Fruit fly (Drosophila melanogaster) whole organism, prepupa: ENCODE data around the gene CG1503.

Source experiments
- Blimp-1 ChIP-seq: fragments of 200-800 bp; sonication (Bioruptor generic); optimal IDR thresholded peaks from 3 replicates; lab custom pipeline; 2017; ENCODE audit warnings: missing biosample characterization, missing genetic modification characterization, mild to moderate bottlenecking, moderate library complexity, missing genetic modification reagents
- CG10631 ChIP-seq: fragments of 200-800 bp; sonication (Bioruptor generic); optimal IDR thresholded peaks from 2 replicates; lab custom pipeline; 2016; ENCODE audit warnings: missing biosample characterization, missing genetic modification characterization
- CG10669 ChIP-seq: fragments of 200-800 bp; sonication (Bioruptor generic); optimal IDR thresholded peaks from 3 replicates; lab custom pipeline; 2018; ENCODE audit warnings: missing biosample characterization, mild to moderate bottlenecking, missing genetic modification characterization, moderate library complexity
- CG11294 ChIP-seq: fragments of 200-800 bp; sonication (Bioruptor generic); IDR thresholded peaks from 2 replicates; pipeline ENCODE4 v1.3.6; 2022; ENCODE audit warnings: missing biosample characterization, missing genetic modification characterization
- CG11762 ChIP-seq: fragments of 200-800 bp; sonication (Bioruptor generic); optimal IDR thresholded peaks from 3 replicates; lab custom pipeline; 2016; ENCODE audit warnings: missing biosample characterization, missing genetic modification characterization; ENCODE audit not compliant: insufficient read depth
- CG15336 ChIP-seq: fragments of 200-800 bp; sonication (Bioruptor generic); IDR thresholded peaks from 2 replicates; pipeline ENCODE4 v1.3.6; 2022; ENCODE audit warnings: missing biosample characterization, missing genetic modification characterization
- CG1621 ChIP-seq: fragments of 200-800 bp; sonication (Bioruptor generic); optimal IDR thresholded peaks from 3 replicates; lab custom pipeline; 2018; ENCODE audit warnings: missing biosample characterization, mild to moderate bottlenecking, missing genetic modification characterization
- CG16779 ChIP-seq: fragments of 200-800 bp; sonication (Bioruptor generic); optimal IDR thresholded peaks from 3 replicates; lab custom pipeline; 2017; ENCODE audit warnings: missing biosample characterization, mild to moderate bottlenecking, missing genetic modification characterization
- CG32006 ChIP-seq: fragments of 200-800 bp; sonication (Bioruptor generic); optimal IDR thresholded peaks from 3 replicates; lab custom pipeline; 2017; ENCODE audit warnings: missing biosample characterization, mild to moderate bottlenecking, missing genetic modification characterization
- CG34406 ChIP-seq: fragments of 200-800 bp; sonication (Bioruptor generic); optimal IDR thresholded peaks from 3 replicates; lab custom pipeline; 2016; ENCODE audit warnings: missing biosample characterization, missing genetic modification characterization
- CG4318 ChIP-seq: fragments of 200-800 bp; sonication (Bioruptor generic); optimal IDR thresholded peaks from 3 replicates; lab custom pipeline; 2017; ENCODE audit warnings: missing biosample characterization, mild to moderate bottlenecking, missing genetic modification characterization
- CG6276 ChIP-seq: fragments of 200-800 bp; sonication (Bioruptor generic); optimal IDR thresholded peaks from 2 replicates; lab custom pipeline; 2017; ENCODE audit warnings: missing biosample characterization, mild to moderate bottlenecking, missing genetic modification characterization
- CG6792 ChIP-seq: fragments of 200-800 bp; sonication (Bioruptor generic); optimal IDR thresholded peaks from 3 replicates; lab custom pipeline; 2016; ENCODE audit warnings: missing biosample characterization, missing genetic modification characterization
- CG7368 ChIP-seq: fragments of 200-800 bp; sonication (Bioruptor generic); optimal IDR thresholded peaks from 3 replicates; lab custom pipeline; 2016; ENCODE audit warnings: missing biosample characterization, missing genetic modification characterization
- CG8319 ChIP-seq: fragments of 200-800 bp; sonication (Bioruptor generic); optimal IDR thresholded peaks from 3 replicates; lab custom pipeline; 2016; ENCODE audit warnings: missing biosample characterization, missing genetic modification characterization
- CG8632 ChIP-seq: fragments of 200-800 bp; sonication (Bioruptor generic); optimal IDR thresholded peaks from 3 replicates; lab custom pipeline; 2016; ENCODE audit warnings: missing biosample characterization, missing genetic modification characterization
- CG9139 ChIP-seq: fragments of 200-800 bp; sonication (Bioruptor generic); optimal IDR thresholded peaks from 3 replicates; lab custom pipeline; 2017; ENCODE audit warnings: missing biosample characterization, mild to moderate bottlenecking, missing genetic modification characterization
- Eip75B ChIP-seq: fragments of 200-800 bp; sonication (Bioruptor generic); optimal IDR thresholded peaks from 3 replicates; lab custom pipeline; 2016; ENCODE audit warnings: missing biosample characterization, missing genetic modification characterization
- Eip78C ChIP-seq: fragments of 200-800 bp; sonication (Bioruptor generic); peaks from one replicate; lab custom pipeline; 2016; ENCODE audit warnings: missing biosample characterization, missing genetic modification characterization
- Gug ChIP-seq: fragments of 200-800 bp; sonication (Bioruptor generic); IDR thresholded peaks from 2 replicates; pipeline ENCODE4 v1.3.6; 2022; ENCODE audit warnings: missing biosample characterization, missing genetic modification characterization
- Hr38 ChIP-seq: sonication (Bioruptor generic); optimal IDR thresholded peaks from 2 replicates; lab custom pipeline; 2016; ENCODE audit warnings: missing biosample characterization, missing genetic modification characterization
- Hr39 ChIP-seq: fragments of 200-800 bp; sonication (Bioruptor generic); optimal IDR thresholded peaks from 2 replicates; lab custom pipeline; 2016; ENCODE audit warnings: missing biosample characterization, missing genetic modification characterization
- Hr4 ChIP-seq: fragments of 200-800 bp; sonication (Bioruptor generic); optimal IDR thresholded peaks from 3 replicates; lab custom pipeline; 2016; ENCODE audit warnings: missing biosample characterization, missing genetic modification characterization
- Lpt ChIP-seq: fragments of 200-800 bp; sonication (Bioruptor generic); optimal IDR thresholded peaks from 3 replicates; lab custom pipeline; 2016; ENCODE audit warnings: missing biosample characterization, missing genetic modification characterization
- Met ChIP-seq: fragments of 200-800 bp; sonication (Bioruptor generic); optimal IDR thresholded peaks from 3 replicates; lab custom pipeline; 2016; ENCODE audit warnings: missing biosample characterization, missing genetic modification characterization
- Smox ChIP-seq: fragments of 200-800 bp; sonication (Bioruptor generic); optimal IDR thresholded peaks from 3 replicates; lab custom pipeline; 2016; ENCODE audit warnings: missing biosample characterization, missing genetic modification characterization
- Sox102F ChIP-seq: fragments of 200-800 bp; sonication (Bioruptor generic); optimal IDR thresholded peaks from 2 replicates; lab custom pipeline; 2016; ENCODE audit warnings: missing biosample characterization, mild to moderate bottlenecking, missing genetic modification characterization
- Sox14 ChIP-seq: fragments of 200-800 bp; sonication (Bioruptor generic); optimal IDR thresholded peaks from 3 replicates; lab custom pipeline; 2016; ENCODE audit warnings: missing biosample characterization, missing genetic modification characterization
- Sox15 ChIP-seq: fragments of 200-800 bp; sonication (Bioruptor generic); optimal IDR thresholded peaks from 3 replicates; lab custom pipeline; 2016; ENCODE audit warnings: missing biosample characterization, missing genetic modification characterization
- achi ChIP-seq: fragments of 200-800 bp; sonication (Bioruptor generic); optimal IDR thresholded peaks from 3 replicates; lab custom pipeline; 2016; ENCODE audit warnings: missing biosample characterization, missing genetic modification characterization
- acj6 ChIP-seq: fragments of 200-800 bp; sonication (Bioruptor generic); optimal IDR thresholded peaks from 3 replicates; lab custom pipeline; 2016; ENCODE audit warnings: missing biosample characterization, missing genetic modification characterization
- cyc ChIP-seq: fragments of 200-800 bp; sonication (Bioruptor generic); optimal IDR thresholded peaks from 3 replicates; lab custom pipeline; 2016; ENCODE audit warnings: missing biosample characterization, missing genetic modification characterization
- dsx ChIP-seq: fragments of 200-800 bp; optimal IDR thresholded peaks from 3 replicates; lab custom pipeline; 2019; ENCODE audit warnings: missing biosample characterization, mild to moderate bottlenecking, missing genetic modification characterization, moderate library complexity; ENCODE audit not compliant: poor library complexity, severe bottlenecking
- esn ChIP-seq: fragments of 200-800 bp; sonication (Bioruptor generic); optimal IDR thresholded peaks from 2 replicates; lab custom pipeline; 2016; ENCODE audit warnings: missing biosample characterization, mild to moderate bottlenecking, missing genetic modification characterization, moderate library complexity
- lz ChIP-seq: fragments of 200-800 bp; sonication (Bioruptor generic); optimal IDR thresholded peaks from 3 replicates; lab custom pipeline; 2016; ENCODE audit warnings: missing biosample characterization, missing genetic modification characterization
- pdm3 ChIP-seq: fragments of 200-800 bp; sonication (Bioruptor generic); optimal IDR thresholded peaks from 3 replicates; lab custom pipeline; 2016; ENCODE audit warnings: missing biosample characterization, missing genetic modification characterization
- topi ChIP-seq: fragments of 200-800 bp; sonication (Bioruptor generic); optimal IDR thresholded peaks from 3 replicates; lab custom pipeline; 2016; ENCODE audit warnings: missing biosample characterization, missing genetic modification characterization
- vri ChIP-seq: fragments of 200-800 bp; sonication (Bioruptor generic); optimal IDR thresholded peaks from 3 replicates; lab custom pipeline; 2016; ENCODE audit warnings: missing biosample characterization, mild to moderate bottlenecking, missing genetic modification characterization

Gene CG1503

dm6 chrX:21127267-21127666 lies 21.1 kb upstream of the CG1503 start (continued):
- peak; percentile 41 for TF ChIP-seq Eip75B (GFP tag; lab: Kevin White, UChicago)
- peak; percentile 18 for TF ChIP-seq CG11762 (GFP tag; lab: Kevin White, UChicago)
- TF ChIP-seq Hr4 (GFP tag; lab: Kevin White, UChicago) = no peak
- no peak for TF ChIP-seq vri (GFP tag; lab: Kevin White, UChicago)
- peak; percentile 45 for TF ChIP-seq CG8632 (GFP tag; lab: Kevin White, UChicago)
- TF ChIP-seq CG34406 (GFP tag; lab: Kevin White, UChicago) = peak; percentile 36
- peak; percentile 54 for TF ChIP-seq acj6 (GFP tag; lab: Kevin White, UChicago)
- no peak for TF ChIP-seq cyc (GFP tag; lab: Kevin White, UChicago)
- peak; percentile 52 for TF ChIP-seq achi (GFP tag; lab: Kevin White, UChicago)
- TF ChIP-seq Hr38 (GFP tag; lab: Kevin White, UChicago) = no peak
- peak; percentile 86 for TF ChIP-seq Eip78C (GFP tag; lab: Kevin White, UChicago)
- no peak for TF ChIP-seq CG4318 (GFP tag; lab: Kevin White, UChicago)
- TF ChIP-seq dsx (GFP tag; lab: Kevin White, UChicago) = peak; percentile 63
- peak; percentile 19 for TF ChIP-seq CG6792
- peak; percentile 8 for TF ChIP-seq Sox14 (GFP tag; lab: Kevin White, UChicago)
- TF ChIP-seq Blimp-1 (GFP tag; lab: Kevin White, UChicago) = no peak
- no peak for TF ChIP-seq lz (GFP tag; lab: Kevin White, UChicago)
- TF ChIP-seq CG9139 (GFP tag; lab: Kevin White, UChicago) = peak; percentile 52
- peak; percentile 62 for TF ChIP-seq CG10631 (GFP tag; lab: Kevin White, UChicago)
- TF ChIP-seq CG11294 (GFP tag; lab: Robert Waterston, UW) = peak; percentile 14; the same call in 1 of the 2 replicates
- TF ChIP-seq CG10669 (GFP tag; lab: Kevin White, UChicago) = peak; percentile 70
- TF ChIP-seq CG8319 (GFP tag; lab: Kevin White, UChicago) = no peak
- peak; percentile 40 for TF ChIP-seq pdm3 (GFP tag; lab: Kevin White, UChicago)
- TF ChIP-seq CG7368 (GFP tag; lab: Kevin White, UChicago) = peak; percentile 52
- TF ChIP-seq esn (GFP tag; lab: Kevin White, UChicago) = peak; percentile 22
- peak; percentile 55 for TF ChIP-seq CG1621
- peak; percentile 1 for TF ChIP-seq CG16779 (tag; lab: Kevin White, UChicago)
- TF ChIP-seq Hr39 = no peak
- peak; percentile 12 for TF ChIP-seq topi
- no peak for TF ChIP-seq Lpt (GFP tag; lab: Kevin White, UChicago)

dm6 chrX:21126790-21127189 lies 20.6 kb upstream of the CG1503 start:
- TF ChIP-seq CG34406 (GFP tag; lab: Kevin White, UChicago) (no peak), Eip75B (GFP tag; lab: Kevin White, UChicago) (no peak), CG15336 (GFP tag; lab: Robert Waterston, UW) (no peak), Sox15 (GFP tag; lab: Kevin White, UChicago) (no peak), Met (GFP tag; lab: Kevin White, UChicago) (no peak), esn (GFP tag; lab: Kevin White, UChicago) (no peak), Smox (GFP tag; lab: Kevin White, UChicago) (no peak), CG10669 (GFP tag; lab: Kevin White, UChicago) (no peak), CG11762 (GFP tag; lab: Kevin White, UChicago) (no peak), Gug (no peak), Sox102F (GFP tag; lab: Kevin White, UChicago) (no peak), CG6276 (GFP tag; lab: Kevin White, UChicago) (no peak)

DNA sequence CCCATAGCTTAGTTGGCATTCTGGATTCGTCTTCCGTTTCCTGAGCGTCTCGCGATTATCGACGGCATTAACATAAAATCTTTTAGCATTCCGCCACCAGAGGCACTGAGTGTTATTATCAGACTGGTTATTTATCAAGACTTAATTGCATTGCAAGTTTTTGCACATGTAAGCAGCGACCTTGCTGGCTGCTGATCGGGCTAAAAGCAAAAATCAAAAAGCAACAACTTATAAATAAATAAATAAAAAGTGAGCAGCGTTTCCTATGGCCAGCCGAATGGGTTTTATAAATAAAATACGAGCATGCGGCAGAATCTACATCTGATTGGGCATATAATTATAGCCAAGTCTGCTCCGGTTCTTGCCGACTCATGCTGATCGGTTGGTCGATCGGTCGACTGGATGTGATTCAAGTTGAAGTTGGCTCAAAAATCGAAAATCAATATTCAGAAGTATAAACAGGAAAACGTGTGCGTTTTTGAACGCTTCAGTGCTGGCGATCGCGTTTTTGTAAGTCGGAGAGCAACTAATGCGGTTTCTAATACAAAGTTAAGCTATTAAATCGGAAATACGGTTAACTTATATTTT lies 19.9 kb upstream of the CG1503 start:
- TF ChIP-seq CG32006 = no peak
- peak; percentile 28 for TF ChIP-seq Eip78C (GFP tag; lab: Kevin White, UChicago)
- TF ChIP-seq dsx (GFP tag; lab: Kevin White, UChicago) = no peak
